Worm (Caenorhabditis elegans) whole organism, late embryonic: Measurements from ENCODE around the gene fbxl-5.
"Not testable (repeated sequence)": the region's sequence is repeated elsewhere in the genome, so short reads cannot be mapped to it uniquely, and the experiment has no call there.

Experiments used
- C08G9.2 ChIP-seq: sonication (generic microtip); optimal IDR thresholded peaks from 2 replicates; lab custom pipeline; 2016; ENCODE audit warnings: mild to moderate bottlenecking, missing genetic modification characterization, moderate library complexity, missing compliant biosample characterization
- ahr-1 ChIP-seq: sonication (generic microtip); optimal IDR thresholded peaks from 2 replicates; lab custom pipeline; 2016; ENCODE audit warnings: missing genetic modification characterization, missing compliant biosample characterization
- ceh-30 ChIP-seq: fragments of 150-350 bp; optimal IDR thresholded peaks from 2 replicates; lab custom pipeline; 2014; ENCODE audit warnings: missing biosample characterization, missing genetic modification characterization
- fkh-10 ChIP-seq: fragments of 150-350 bp; optimal IDR thresholded peaks from 2 replicates; lab custom pipeline; 2014; ENCODE audit warnings: missing biosample characterization, missing genetic modification reagents, missing genetic modification characterization
- hlh-30 ChIP-seq: sonication (generic microtip); optimal IDR thresholded peaks from 2 replicates; lab custom pipeline; 2017; ENCODE audit warnings: antibody characterized with exemption, missing genetic modification characterization, missing compliant biosample characterization; ENCODE audit not compliant: insufficient read depth
- sdc-2 ChIP-seq: sonication (generic microtip); optimal IDR thresholded peaks from 2 replicates; lab custom pipeline; 2016; ENCODE audit warnings: missing genotype, missing genetic modification characterization, missing compliant biosample characterization
- tbx-2 ChIP-seq: sonication (generic microtip); optimal IDR thresholded peaks from 2 replicates; lab custom pipeline; 2016; ENCODE audit warnings: missing genetic modification characterization, missing compliant biosample characterization
- unc-86 ChIP-seq: sonication (generic microtip); optimal IDR thresholded peaks from 2 replicates; lab custom pipeline; 2016; ENCODE audit warnings: missing genetic modification characterization, missing compliant biosample characterization

DNA sequence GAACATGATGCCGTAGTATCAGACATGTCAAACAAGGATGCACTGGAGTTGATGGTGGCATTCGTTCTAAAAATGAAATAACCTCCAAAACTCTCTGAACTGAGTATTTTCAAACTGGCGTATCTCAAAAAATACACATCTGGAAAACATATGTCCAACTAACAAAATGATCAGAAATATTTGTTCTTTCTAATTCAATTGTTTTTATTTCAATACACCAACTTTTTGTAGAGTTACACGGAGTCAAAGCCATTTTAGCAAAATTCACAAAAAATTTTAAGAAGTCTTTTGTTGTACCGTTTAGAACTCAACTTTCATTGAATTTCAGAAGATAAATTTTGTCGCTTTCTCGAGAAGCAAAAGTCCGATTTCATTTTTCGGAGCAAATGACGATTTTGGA is 39.2 kb upstream of the fbxl-5 start, which contains the start of gene srsx-40:
- TF ChIP-seq unc-86; tbx-2; C08G9.2 (tag; lab: Kevin White, UChicago); fkh-10; hlh-30 (tag; lab: Kevin White, UChicago); ahr-1; ceh-30 (tag; lab: Kevin White, UChicago); sdc-2 (tag; lab: Kevin White, UChicago): not testable (repeated sequence)
